Fruit fly (Drosophila melanogaster) whole organism, embryonic: ENCODE results near the gene par-6.

Source experiments
- CG10543 ChIP-seq: fragments of 200-800 bp; sonication (Bioruptor generic); optimal IDR thresholded peaks from 3 replicates; lab custom pipeline; 2017; ENCODE audit warnings: missing biosample characterization, mild to moderate bottlenecking, missing genetic modification characterization, moderate library complexity
- CG10565 ChIP-seq: fragments of 200-800 bp; sonication (Bioruptor generic); optimal IDR thresholded peaks from 3 replicates; lab custom pipeline; 2016; ENCODE audit warnings: missing biosample characterization, mild to moderate bottlenecking, missing genetic modification characterization
- CG11398 ChIP-seq: fragments of 200-800 bp; sonication (Bioruptor generic); optimal IDR thresholded peaks from 2 replicates; lab custom pipeline; 2016; ENCODE audit warnings: missing biosample characterization, missing genetic modification characterization
- CG12236 ChIP-seq: fragments of 200-800 bp; sonication (Bioruptor generic); optimal IDR thresholded peaks from 2 replicates; lab custom pipeline; 2016; ENCODE audit warnings: missing biosample characterization, missing genetic modification characterization
- CG13123 ChIP-seq: fragments of 200-800 bp; sonication (Bioruptor generic); optimal IDR thresholded peaks from 2 replicates; lab custom pipeline; 2016; ENCODE audit warnings: missing biosample characterization, missing genetic modification characterization
- CG14014 ChIP-seq: fragments of 200-800 bp; sonication (Bioruptor generic); IDR thresholded peaks from 2 replicates; pipeline ENCODE4 v1.3.6; 2022; ENCODE audit warnings: missing biosample characterization, missing genetic modification characterization
- CG17186 ChIP-seq: fragments of 200-800 bp; sonication (Bioruptor generic); optimal IDR thresholded peaks from 3 replicates; lab custom pipeline; 2017; ENCODE audit warnings: missing biosample characterization, missing genetic modification reagents, missing genetic modification characterization
- CG18599 ChIP-seq: fragments of 200-800 bp; sonication (Bioruptor generic); optimal IDR thresholded peaks from 3 replicates; lab custom pipeline; 2017; ENCODE audit warnings: missing biosample characterization, missing genetic modification characterization, mild to moderate bottlenecking, moderate library complexity, missing genetic modification reagents
- CG2120 ChIP-seq: fragments of 200-800 bp; sonication (Bioruptor generic); optimal IDR thresholded peaks from 3 replicates; lab custom pipeline; 2016; ENCODE audit warnings: missing biosample characterization, missing genetic modification characterization
- CG2875 ChIP-seq: fragments of 200-800 bp; sonication (Bioruptor generic); optimal IDR thresholded peaks from 2 replicates; lab custom pipeline; 2017; ENCODE audit warnings: missing biosample characterization, mild to moderate bottlenecking, missing genetic modification characterization, missing genetic modification reagents
- CG31224 ChIP-seq: fragments of 200-800 bp; sonication (Bioruptor generic); IDR thresholded peaks from 2 replicates; pipeline ENCODE4 v1.3.6; 2022; ENCODE audit warnings: missing biosample characterization, missing genetic modification characterization
- CG33557 ChIP-seq: fragments of 200-800 bp; sonication (Bioruptor generic); optimal IDR thresholded peaks from 2 replicates; lab custom pipeline; 2019; ENCODE audit warnings: missing biosample characterization, mild to moderate bottlenecking, missing genetic modification characterization, moderate library complexity
- CG3407 ChIP-seq: fragments of 200-800 bp; sonication (Bioruptor generic); optimal IDR thresholded peaks from 2 replicates; lab custom pipeline; 2018; ENCODE audit warnings: missing biosample characterization, mild to moderate bottlenecking, missing genetic modification characterization
- CG34224 ChIP-seq: fragments of 200-800 bp; sonication (Bioruptor generic); IDR thresholded peaks from 3 replicates; pipeline ENCODE4 v1.3.6; 2022; ENCODE audit warnings: missing biosample characterization, missing genetic modification characterization; ENCODE audit not compliant: partially characterized antibody
- CG34376 ChIP-seq: fragments of 200-800 bp; sonication (Bioruptor generic); optimal IDR thresholded peaks from 2 replicates; lab custom pipeline; 2018; ENCODE audit warnings: missing biosample characterization, mild to moderate bottlenecking, missing genetic modification characterization
- CG34422 ChIP-seq: fragments of 200-800 bp; sonication (Bioruptor generic); IDR thresholded peaks from 3 replicates; pipeline ENCODE4 v1.3.6; 2022; ENCODE audit warnings: missing biosample characterization, missing genetic modification characterization
- CG4707 ChIP-seq: fragments of 200-800 bp; sonication (Bioruptor generic); optimal IDR thresholded peaks from 2 replicates; lab custom pipeline; 2018; ENCODE audit warnings: missing biosample characterization, mild to moderate bottlenecking, missing genetic modification characterization, moderate library complexity
- CG4730 ChIP-seq: fragments of 200-800 bp; sonication (Bioruptor generic); IDR thresholded peaks from 2 replicates; pipeline ENCODE4 v1.3.6; 2022; ENCODE audit warnings: missing biosample characterization, missing genetic modification characterization
- CG6272 ChIP-seq: fragments of 200-800 bp; sonication (Bioruptor generic); IDR thresholded peaks from 2 replicates; pipeline ENCODE4 v1.3.6; 2022; ENCODE audit warnings: missing biosample characterization, missing genetic modification characterization
- CG8281 ChIP-seq: fragments of 200-800 bp; sonication (Bioruptor generic); optimal IDR thresholded peaks from 2 replicates; lab custom pipeline; 2018; ENCODE audit warnings: missing biosample characterization, mild to moderate bottlenecking, missing genetic modification characterization, moderate library complexity
- CG8359 ChIP-seq: fragments of 200-800 bp; sonication (Bioruptor generic); optimal IDR thresholded peaks from 2 replicates; lab custom pipeline; 2017; ENCODE audit warnings: missing biosample characterization, mild to moderate bottlenecking, missing genetic modification characterization, borderline replicate concordance
- CG8924 ChIP-seq: fragments of 200-800 bp; optimal IDR thresholded peaks from 3 replicates; lab custom pipeline; 2019; ENCODE audit warnings: missing biosample characterization, mild to moderate bottlenecking, missing genetic modification characterization, moderate library complexity
- Dp ChIP-seq: fragments of 200-800 bp; sonication (Bioruptor generic); optimal IDR thresholded peaks from 2 replicates; lab custom pipeline; 2018; ENCODE audit warnings: missing biosample characterization, mild to moderate bottlenecking, missing genetic modification characterization, moderate library complexity
- ERR ChIP-seq: fragments of 200-800 bp; sonication (Bioruptor generic); optimal IDR thresholded peaks from 2 replicates; lab custom pipeline; 2016; ENCODE audit warnings: missing biosample characterization, missing genetic modification characterization
- Hand ChIP-seq: fragments of 200-800 bp; sonication (Bioruptor generic); optimal IDR thresholded peaks from 2 replicates; lab custom pipeline; 2017; ENCODE audit warnings: mild to moderate bottlenecking, missing biosample characterization, missing genetic modification reagents, missing genetic modification characterization
- HmgZ ChIP-seq: fragments of 200-800 bp; sonication (Bioruptor generic); optimal IDR thresholded peaks from 2 replicates; lab custom pipeline; 2018; ENCODE audit warnings: missing biosample characterization, mild to moderate bottlenecking, missing genetic modification characterization
- Hr78 ChIP-seq, 2 experiments: fragments of 200-800 bp in 1 of 2; fragments of >200 bp in 1 of 2; sonication (Bioruptor generic) in 1 of 2; optimal IDR thresholded peaks; 2 replicates each; lab custom pipeline; 2017 to 2019; ENCODE audit warnings: missing biosample characterization in 2 of 2, missing genetic modification characterization in 2 of 2, mild to moderate bottlenecking in 1 of 2, moderate library complexity in 1 of 2
- Ptx1 ChIP-seq: fragments of 200-800 bp; sonication (Bioruptor generic); IDR thresholded peaks from 2 replicates; pipeline ENCODE4 v1.3.6; 2022; ENCODE audit warnings: missing biosample characterization, missing genetic modification characterization
- Ravus ChIP-seq: fragments of 200-800 bp; sonication (Bioruptor generic); IDR thresholded peaks from 2 replicates; pipeline ENCODE4 v1.3.6; 2022; ENCODE audit warnings: missing biosample characterization, missing genetic modification characterization
- bsh ChIP-seq, 2 experiments: fragments of 200-800 bp; sonication (Bioruptor generic); optimal IDR thresholded peaks; 2 replicates each; lab custom pipeline; 2017 to 2018; ENCODE audit warnings: mild to moderate bottlenecking in 2 of 2, missing biosample characterization in 2 of 2, missing genetic modification characterization in 2 of 2, moderate library complexity in 1 of 2
- cato ChIP-seq: fragments of 200-800 bp; sonication (Bioruptor generic); optimal IDR thresholded peaks from 2 replicates; lab custom pipeline; 2016; ENCODE audit warnings: missing biosample characterization, missing genetic modification characterization, borderline replicate concordance
- chinmo ChIP-seq: fragments of 200-800 bp; sonication (Bioruptor generic); IDR thresholded peaks from 4 replicates; pipeline ENCODE4 v1.3.6; 2022; ENCODE audit warnings: missing biosample characterization, missing genetic modification characterization; ENCODE audit not compliant: partially characterized antibody
- eyg ChIP-seq: fragments of 200-800 bp; sonication (Bioruptor generic); optimal IDR thresholded peaks from 3 replicates; lab custom pipeline; 2016; ENCODE audit warnings: missing biosample characterization, missing genetic modification characterization
- gce ChIP-seq: fragments of 200-800 bp; sonication (Bioruptor generic); IDR thresholded peaks from 3 replicates; pipeline ENCODE4 v1.3.6; 2022; ENCODE audit warnings: missing biosample characterization, missing genetic modification characterization
- gem ChIP-seq: fragments of 200-800 bp; sonication (Bioruptor generic); optimal IDR thresholded peaks from 2 replicates; lab custom pipeline; 2019; ENCODE audit warnings: missing biosample characterization, mild to moderate bottlenecking, missing genetic modification characterization, moderate library complexity
- h ChIP-seq: fragments of >200 bp; optimal IDR thresholded peaks from 2 replicates; lab custom pipeline; 2017
- insv ChIP-seq, 2 experiments: fragments of 200-800 bp; sonication (Bioruptor generic); optimal IDR thresholded peaks; 3 replicates each; lab custom pipeline; 2016 to 2018; ENCODE audit warnings: missing biosample characterization in 2 of 2, missing genetic modification characterization in 2 of 2
- klu ChIP-seq: fragments of 200-800 bp; sonication (Bioruptor generic); IDR thresholded peaks from 2 replicates; pipeline ENCODE4 v1.3.6; 2022; ENCODE audit warnings: missing biosample characterization, missing genetic modification characterization
- knrl ChIP-seq: fragments of 200-800 bp; sonication (Bioruptor generic); IDR thresholded peaks from 3 replicates; pipeline ENCODE4 v1.3.6; 2022; ENCODE audit warnings: missing biosample characterization, missing genetic modification characterization; ENCODE audit not compliant: partially characterized antibody
- lola ChIP-seq, 3 experiments: fragments of >200 bp in 2 of 3; fragments of 200-800 bp in 1 of 3; sonication (Bioruptor generic) in 1 of 3; optimal IDR thresholded peaks; 2 replicates each; lab custom pipeline; 2017 to 2019; ENCODE audit warnings: missing biosample characterization in 3 of 3, missing genetic modification characterization in 3 of 3, mild to moderate bottlenecking in 1 of 3, moderate library complexity in 1 of 3
- nerfin-1 ChIP-seq: fragments of 200-800 bp; sonication (Bioruptor generic); optimal IDR thresholded peaks from 3 replicates; lab custom pipeline; 2019; ENCODE audit warnings: missing biosample characterization, mild to moderate bottlenecking, missing genetic modification characterization, moderate library complexity
- oc ChIP-seq: fragments of 200-800 bp; sonication (Bioruptor generic); optimal IDR thresholded peaks from 2 replicates; lab custom pipeline; 2018; ENCODE audit warnings: missing biosample characterization, mild to moderate bottlenecking, missing genetic modification characterization, moderate library complexity
- onecut ChIP-seq: fragments of 200-800 bp; sonication (Bioruptor generic); IDR thresholded peaks from 2 replicates; pipeline ENCODE4 v1.3.6; 2022; ENCODE audit warnings: missing biosample characterization, missing genetic modification characterization
- tna ChIP-seq: fragments of 200-800 bp; sonication (Bioruptor generic); IDR thresholded peaks from 2 replicates; pipeline ENCODE4 v1.3.6; 2022; ENCODE audit warnings: missing biosample characterization, missing genetic modification characterization; ENCODE audit not compliant: partially characterized antibody
- trem ChIP-seq: fragments of 200-800 bp; optimal IDR thresholded peaks from 3 replicates; lab custom pipeline; 2019; ENCODE audit warnings: missing biosample characterization, mild to moderate bottlenecking, missing genetic modification characterization, moderate library complexity
- tup ChIP-seq: fragments of 200-800 bp; sonication (Bioruptor generic); optimal IDR thresholded peaks from 2 replicates; lab custom pipeline; 2016; ENCODE audit warnings: missing biosample characterization, mild to moderate bottlenecking, missing genetic modification characterization, moderate library complexity
- vfl ChIP-seq: fragments of 200-800 bp; sonication (Bioruptor generic); optimal IDR thresholded peaks from 2 replicates; lab custom pipeline; 2016; ENCODE audit warnings: missing biosample characterization, missing genetic modification characterization
- wek ChIP-seq: fragments of 200-800 bp; sonication (Bioruptor generic); optimal IDR thresholded peaks from 3 replicates; lab custom pipeline; 2018; ENCODE audit warnings: missing biosample characterization, mild to moderate bottlenecking, missing genetic modification characterization, moderate library complexity
- zf30C ChIP-seq: fragments of 200-800 bp; sonication (Bioruptor generic); optimal IDR thresholded peaks from 3 replicates; lab custom pipeline; 2018; ENCODE audit warnings: missing biosample characterization, mild to moderate bottlenecking, missing genetic modification characterization

The par-6 gene

DNA sequence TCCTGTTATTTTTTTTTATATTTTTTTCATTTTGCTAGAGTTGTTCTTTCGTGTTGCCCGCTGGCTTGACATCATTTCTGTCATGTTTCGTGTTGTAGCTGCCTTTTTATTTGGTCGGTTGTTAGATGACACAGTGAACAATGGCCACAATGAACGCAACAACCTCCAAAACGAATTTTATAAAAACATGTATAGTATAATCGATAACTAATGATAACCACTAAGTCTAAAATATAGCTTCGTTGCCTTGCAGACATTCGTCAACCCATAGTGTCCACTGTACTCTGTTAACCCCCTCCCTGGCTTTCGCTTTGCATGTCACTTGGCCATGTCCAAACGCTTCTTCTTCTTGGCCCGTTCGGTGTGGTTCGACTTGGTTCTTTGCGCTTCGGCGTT, 10.6 kb downstream of the par-6 start (continued):
- TF ChIP-seq Hr78 (GFP tag; optimal IDR thresholded peaks at IDR 0.05; lab: Kevin White, UChicago) (no peak), CG6272 (GFP tag; lab: Robert Waterston, UW) (peak; percentile 78), CG2875 (GFP tag; lab: Kevin White, UChicago) (peak; percentile 54), vfl (GFP tag; lab: Kevin White, UChicago) (no peak), CG11398 (GFP tag; lab: Kevin White, UChicago) (peak; percentile 54), insv (GFP tag; optimal IDR thresholded peaks at IDR 0.05; lab: Kevin White, UChicago) (no peak), CG3407 (peak; percentile 49), CG4707 (GFP tag; lab: Kevin White, UChicago) (peak; percentile 35), CG10543 (GFP tag; lab: Kevin White, UChicago) (peak; percentile 37), tna (no peak), nerfin-1 (tag; lab: Kevin White, UChicago) (peak; percentile 46), CG18599 (peak; percentile 76), bsh (GFP tag; optimal IDR thresholded peaks at IDR 0.05; lab: Kevin White, UChicago) (peak; percentile 13 to 84), gce (GFP tag; lab: Robert Waterston, UW) (peak; percentile 88), CG31224 (GFP tag; lab: Robert Waterston, UW) (peak; percentile 63; the same call in 1 of the 2 replicates), CG34422 (GFP tag; lab: Robert Waterston, UW) (peak; percentile 84), knrl (GFP tag; lab: Robert Waterston, UW) (no peak), Ravus (peak; percentile 58), CG2120 (GFP tag; lab: Kevin White, UChicago) (peak; percentile 69), gem (tag; lab: Kevin White, UChicago) (peak; percentile 59), chinmo (GFP tag; lab: Robert Waterston, UW) (no peak), oc (tag; lab: Kevin White, UChicago) (peak; percentile 59), klu (GFP tag; lab: Robert Waterston, UW) (peak; percentile 57), tup (GFP tag; lab: Kevin White, UChicago) (no peak), eyg (no peak), HmgZ (peak; percentile 43), ERR (peak; percentile 65), onecut (GFP tag; lab: Robert Waterston, UW) (peak; percentile 66), CG14014 (peak; percentile 83), CG34224 (no peak), CG4730 (GFP tag; lab: Robert Waterston, UW) (peak; percentile 75), wek (GFP tag; lab: Kevin White, UChicago) (peak; percentile 47), Dp (GFP tag; lab: Kevin White, UChicago) (no peak), trem (tag; lab: Kevin White, UChicago) (peak; percentile 25), CG12236 (peak; percentile 61), CG10565 (GFP tag; lab: Kevin White, UChicago) (no peak), Ptx1 (GFP tag; lab: Robert Waterston, UW) (peak; percentile 81), zf30C (no peak), CG34376 (no peak), lola (GFP tag; optimal IDR thresholded peaks at IDR 0.05; lab: Kevin White, UChicago) (peak in 1 of 3 experiments; percentile 6), CG8924 (peak; percentile 55), CG13123 (no peak), CG8359 (no peak), cato (GFP tag; lab: Kevin White, UChicago) (peak; percentile 16), CG8281 (tag; lab: Kevin White, UChicago) (no peak), h (lab: Kevin White, UChicago) (no peak), CG17186 (GFP tag; lab: Kevin White, UChicago) (no peak), Hand (GFP tag; lab: Kevin White, UChicago) (no peak), CG33557 (GFP tag; lab: Kevin White, UChicago) (no peak)
